Fruit fly (Drosophila melanogaster): ENCODE results near the gene CG13877.

DNA sequence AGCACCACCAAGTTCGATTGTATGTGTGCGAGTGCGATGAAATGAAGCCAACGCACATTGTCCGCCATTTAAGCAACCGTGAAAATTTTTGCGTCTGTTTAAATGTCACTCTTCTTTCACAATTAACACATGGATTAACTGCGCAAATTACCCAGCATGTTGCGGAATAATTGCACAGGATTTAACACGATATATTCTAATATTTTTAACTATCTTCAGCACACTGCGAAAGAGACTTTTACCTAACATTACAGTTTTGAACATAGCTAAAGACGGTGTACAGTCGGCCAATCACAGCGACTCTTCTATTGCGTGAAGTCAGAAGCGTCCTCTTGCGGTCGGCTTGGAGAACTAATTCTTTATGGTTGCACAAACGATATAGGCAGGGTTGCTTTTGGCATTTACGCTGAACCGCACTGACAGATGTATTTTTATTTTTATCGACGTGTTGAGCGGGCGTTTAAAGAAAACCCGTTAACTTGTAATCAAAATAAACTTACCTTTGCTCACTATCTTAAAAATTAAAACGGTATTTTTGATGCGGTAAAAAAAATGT, 28.9 kb downstream of the CG13877 start:
- TF ChIP-seq CG8478 (optimal IDR thresholded peaks at IDR 0.05) (no peak), usp (GFP tag; optimal IDR thresholded peaks at IDR 0.05) (no peak), Dll (optimal IDR thresholded peaks at IDR 0.05) (no peak), psq (optimal IDR thresholded peaks at IDR 0.05) (no peak), EcR (GFP tag; optimal IDR thresholded peaks at IDR 0.05) (no peak), pan (optimal IDR thresholded peaks at IDR 0.05) (no peak)
